Fruit fly (Drosophila melanogaster) whole organism, pupa: ENCODE results near the gene mRpL32.

Source experiments
- CG13204 ChIP-seq: fragments of 200-800 bp; sonication (Bioruptor generic); optimal IDR thresholded peaks from 2 replicates; lab custom pipeline; 2018; ENCODE audit warnings: missing biosample characterization, mild to moderate bottlenecking, missing genetic modification characterization, moderate library complexity
- CG8159 ChIP-seq: fragments of 200-800 bp; sonication (Bioruptor generic); optimal IDR thresholded peaks from 3 replicates; lab custom pipeline; 2018; ENCODE audit warnings: missing biosample characterization, mild to moderate bottlenecking, missing genetic modification characterization, moderate library complexity
- CG9948 ChIP-seq: fragments of 200-800 bp; sonication (Bioruptor generic); optimal IDR thresholded peaks from 2 replicates; lab custom pipeline; 2018; ENCODE audit warnings: missing biosample characterization, mild to moderate bottlenecking, missing genetic modification characterization, moderate library complexity
- D1 ChIP-seq: fragments of 200-800 bp; sonication (Bioruptor generic); optimal IDR thresholded peaks from 2 replicates; lab custom pipeline; 2018; ENCODE audit warnings: missing biosample characterization, mild to moderate bottlenecking, missing genetic modification characterization, moderate library complexity
- Ets98B ChIP-seq: fragments of 200-800 bp; sonication (Bioruptor generic); IDR thresholded peaks from 2 replicates; pipeline ENCODE4 v1.3.6; 2022; ENCODE audit warnings: missing biosample characterization, missing genetic modification characterization
- Pif1A ChIP-seq: fragments of 200-800 bp; sonication (Bioruptor generic); optimal IDR thresholded peaks from 3 replicates; lab custom pipeline; 2016; ENCODE audit warnings: missing biosample characterization, missing genetic modification characterization
- Pif1B ChIP-seq: fragments of 200-800 bp; sonication (Bioruptor generic); optimal IDR thresholded peaks from 3 replicates; lab custom pipeline; 2016; ENCODE audit warnings: missing biosample characterization, missing genetic modification characterization
- fd96Ca ChIP-seq: fragments of 200-800 bp; sonication (Bioruptor generic); IDR thresholded peaks from 3 replicates; pipeline ENCODE4 v1.3.6; 2022; ENCODE audit warnings: missing biosample characterization, missing genetic modification characterization
- rn ChIP-seq: fragments of 200-800 bp; sonication (Bioruptor generic); IDR thresholded peaks from 2 replicates; pipeline ENCODE4 v1.3.6; 2022; ENCODE audit warnings: missing biosample characterization, missing genetic modification characterization

DNA sequence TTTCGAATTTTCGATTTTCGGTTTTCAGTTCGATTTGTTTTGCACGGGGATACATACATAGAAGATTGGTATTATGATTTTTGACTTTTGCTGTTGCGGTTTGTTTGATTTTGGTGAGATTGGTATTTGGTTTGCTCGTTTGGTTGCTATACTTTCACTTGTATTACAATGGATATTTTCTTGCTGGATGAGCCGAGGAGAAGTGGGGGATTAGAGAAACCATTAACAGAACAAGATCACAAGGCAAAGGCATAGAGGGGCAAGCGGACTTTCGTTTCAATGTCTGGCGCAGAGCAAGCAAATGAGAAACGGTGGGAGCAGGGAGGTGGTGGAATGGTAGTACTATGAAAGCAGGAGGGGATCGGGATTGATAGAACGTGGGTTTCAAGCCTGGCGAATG lies 20.4 kb upstream of the mRpL32 start, which contains the start of gene CG15563:
- TF ChIP-seq D1 (tag; lab: Kevin White, UChicago) (no peak), Ets98B (GFP tag; lab: Robert Waterston, UW) (no peak), fd96Ca (GFP tag; lab: Robert Waterston, UW) (no peak), rn (no peak), CG8159 (tag; lab: Kevin White, UChicago) (no peak), Pif1B (GFP tag; lab: Kevin White, UChicago) (no peak), CG9948 (tag; lab: Kevin White, UChicago) (no peak), CG13204 (GFP tag; lab: Kevin White, UChicago) (no peak), Pif1A (GFP tag; lab: Kevin White, UChicago) (no peak)
